Fruit fly (Drosophila melanogaster): Measurements from ENCODE around the gene mRpL22.

DNA sequence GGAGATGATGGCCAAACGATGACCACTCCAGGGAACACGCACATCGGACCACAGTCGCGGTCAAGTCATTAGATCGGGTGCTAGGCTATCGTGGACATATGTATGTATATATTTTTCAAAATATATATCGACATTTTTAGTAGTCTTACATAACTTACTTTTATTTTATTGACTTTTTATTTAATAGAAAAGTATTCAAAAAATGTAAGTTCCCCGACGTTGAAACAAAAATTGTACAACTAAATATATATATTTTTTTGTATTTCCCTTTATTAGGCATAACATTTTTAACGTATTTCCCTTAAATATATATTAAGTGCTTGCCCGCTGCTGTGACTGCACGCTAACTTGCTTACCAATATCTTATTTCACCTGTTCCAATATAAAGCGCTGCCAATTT lies 31.4 kb downstream of the mRpL22 start:
- TF ChIP-seq h (optimal IDR thresholded peaks at IDR 0.05) (no peak), ttk (optimal IDR thresholded peaks at IDR 0.05) (no peak), Sin3A (optimal IDR thresholded peaks at IDR 0.05) (no peak), psq (optimal IDR thresholded peaks at IDR 0.05) (no peak), Myc (optimal IDR thresholded peaks at IDR 0.05) (no peak), insv (optimal IDR thresholded peaks at IDR 0.05) (no peak)

Data from Kc167 (cell line).